Fruit fly (Drosophila melanogaster): ENCODE data around the gene glo.

glo gene

dm6 chr3R:11773999-11774397, 45.2 kb downstream of the glo start (continued):
- TF ChIP-seq CG8281 (tag; optimal IDR thresholded peaks at IDR 0.05) (peak; percentile 49), CG9876 (GFP tag; optimal IDR thresholded peaks at IDR 0.05) (no peak), Awh (GFP tag; IDR thresholded peaks at IDR 0.05) (0 out of 2 replicates have a peak, but pooled peaks have one; percentile 34), Myb (GFP tag; optimal IDR thresholded peaks at IDR 0.05) (no peak), sqz (GFP tag; optimal IDR thresholded peaks at IDR 0.05) (peak; percentile 60), CG4820 (GFP tag; optimal IDR thresholded peaks at IDR 0.05) (peak; percentile 54), Fer1 (GFP tag; optimal IDR thresholded peaks at IDR 0.05) (peak; percentile 82), CG3847 (GFP tag; IDR thresholded peaks at IDR 0.05) (peak; percentile 43; the same call in 1 of the 2 replicates), CG30431 (GFP tag; optimal IDR thresholded peaks at IDR 0.05) (no peak), inv (GFP tag; IDR thresholded peaks at IDR 0.05; ENCODE audit: partially characterized antibody) (no peak), CG3163 (GFP tag; optimal IDR thresholded peaks at IDR 0.05) (no peak), CG12391 (tag; optimal IDR thresholded peaks at IDR 0.05) (peak; percentile 89), CG34224 (GFP tag; IDR thresholded peaks at IDR 0.05; ENCODE audit: partially characterized antibody) (no peak), CG18619 (GFP tag; optimal IDR thresholded peaks at IDR 0.05) (peak; percentile 70), luna (GFP tag; optimal IDR thresholded peaks at IDR 0.05) (no peak), CG1602 (GFP tag; optimal IDR thresholded peaks at IDR 0.05) (peak; percentile 45), D19B (GFP tag; optimal IDR thresholded peaks at IDR 0.05) (peak; percentile 18), pnt (GFP tag; optimal IDR thresholded peaks at IDR 0.05) (no peak), nerfin-1 (tag; optimal IDR thresholded peaks at IDR 0.05) (no peak), CG3281 (GFP tag; optimal IDR thresholded peaks at IDR 0.05) (peak; percentile 72), Oaz (GFP tag; IDR thresholded peaks at IDR 0.05) (0 out of 2 replicates have a peak, but pooled peaks have one; percentile 23), Antp (GFP tag; optimal IDR thresholded peaks at IDR 0.05) (no peak), Camta (GFP tag; optimal IDR thresholded peaks at IDR 0.05) (peak; percentile 13), CG31388 (GFP tag; optimal IDR thresholded peaks at IDR 0.05) (no peak), CG1233 (GFP tag; optimal IDR thresholded peaks at IDR 0.05) (peak; percentile 72), Sox102F (GFP tag; optimal IDR thresholded peaks at IDR 0.05) (peak; percentile 74), lbe (GFP tag; optimal IDR thresholded peaks at IDR 0.05) (no peak), fd3F (GFP tag; optimal IDR thresholded peaks at IDR 0.05) (peak; percentile 66), slbo (GFP tag; IDR thresholded peaks at IDR 0.05) (peak; percentile 73), ind (GFP tag; optimal IDR thresholded peaks at IDR 0.05) (peak; percentile 20), CG4404 (GFP tag; IDR thresholded peaks at IDR 0.05) (peak; percentile 39; the same call in 1 of the 2 replicates), Sry-δ (GFP tag; optimal IDR thresholded peaks at IDR 0.05) (no peak), CG7963 (GFP tag; IDR thresholded peaks at IDR 0.05; ENCODE audit: partially characterized antibody) (no peak), her (GFP tag; optimal IDR thresholded peaks at IDR 0.05) (no peak), CG1603 (tag; optimal IDR thresholded peaks at IDR 0.05) (no peak), CG30020 (tag; optimal IDR thresholded peaks at IDR 0.05) (peak; percentile 54), CG4730 (GFP tag; IDR thresholded peaks at IDR 0.05) (no peak), hbn (GFP tag; IDR thresholded peaks at IDR 0.05; ENCODE audit: partially characterized antibody) (no peak), CG7556 (GFP tag; optimal IDR thresholded peaks at IDR 0.05) (peak; percentile 92), Drgx (GFP tag; IDR thresholded peaks at IDR 0.05) (no peak), CG8765 (GFP tag; IDR thresholded peaks at IDR 0.05) (no peak), zen (tag; optimal IDR thresholded peaks at IDR 0.05) (peak; percentile 47), CG10267 (tag; optimal IDR thresholded peaks at IDR 0.05) (peak; percentile 81), CG12155 (GFP tag; optimal IDR thresholded peaks at IDR 0.05) (peak; percentile 22), H15 (GFP tag; IDR thresholded peaks at IDR 0.05) (no peak), disco-r (GFP tag; optimal IDR thresholded peaks at IDR 0.05) (peak; percentile 4), usp (GFP tag; optimal IDR thresholded peaks at IDR 0.05) (no peak), stc (GFP tag; IDR thresholded peaks at IDR 0.05) (peak; percentile 56), en (GFP tag; optimal IDR thresholded peaks at IDR 0.05) (no peak), toy (GFP tag; IDR thresholded peaks at IDR 0.05) (no peak), CG2678 (tag; optimal IDR thresholded peaks at IDR 0.05) (peak; percentile 93)
